Fruit fly (Drosophila melanogaster) whole organism, embryonic: ENCODE measurements around the gene AstC.

Experiments used
- CG11456 ChIP-seq: fragments of 200-800 bp; sonication (Bioruptor generic); IDR thresholded peaks from 3 replicates; pipeline ENCODE4 v1.3.6; 2022; ENCODE audit warnings: missing biosample characterization, missing genetic modification characterization
- CG12391 ChIP-seq: fragments of 200-800 bp; sonication (Bioruptor generic); optimal IDR thresholded peaks from 3 replicates; lab custom pipeline; 2018; ENCODE audit warnings: missing biosample characterization, mild to moderate bottlenecking, missing genetic modification characterization, moderate library complexity
- CG12659 ChIP-seq: fragments of 200-800 bp; sonication (Bioruptor generic); optimal IDR thresholded peaks from 3 replicates; lab custom pipeline; 2017; ENCODE audit warnings: mild to moderate bottlenecking, missing biosample characterization, missing genetic modification reagents, missing genetic modification characterization
- CG14667 ChIP-seq: fragments of 200-800 bp; sonication (Bioruptor generic); IDR thresholded peaks from 2 replicates; pipeline ENCODE4 v1.3.6; 2022; ENCODE audit warnings: missing biosample characterization, missing genetic modification characterization
- CG15514 ChIP-seq: fragments of 200-800 bp; sonication (Bioruptor generic); optimal IDR thresholded peaks from 3 replicates; lab custom pipeline; 2017; ENCODE audit warnings: missing biosample characterization, missing genetic modification characterization, mild to moderate bottlenecking, moderate library complexity, missing genetic modification reagents
- CG16779 ChIP-seq: fragments of 200-800 bp; sonication (Bioruptor generic); IDR thresholded peaks from 2 replicates; pipeline ENCODE4 v1.3.6; 2022; ENCODE audit warnings: missing biosample characterization, missing genetic modification characterization
- CG17912 ChIP-seq: fragments of 200-800 bp; sonication (Bioruptor generic); optimal IDR thresholded peaks from 2 replicates; lab custom pipeline; 2018; ENCODE audit warnings: missing biosample characterization, mild to moderate bottlenecking, missing genetic modification characterization
- CG18262 ChIP-seq: fragments of 200-800 bp; optimal IDR thresholded peaks from 3 replicates; lab custom pipeline; 2019; ENCODE audit warnings: missing biosample characterization, mild to moderate bottlenecking, missing genetic modification characterization, moderate library complexity
- CG18476 ChIP-seq: fragments of 200-800 bp; sonication (Bioruptor generic); optimal IDR thresholded peaks from 2 replicates; lab custom pipeline; 2016; ENCODE audit warnings: missing biosample characterization, mild to moderate bottlenecking, missing genetic modification characterization
- CG2120 ChIP-seq: fragments of 200-800 bp; sonication (Bioruptor generic); optimal IDR thresholded peaks from 3 replicates; lab custom pipeline; 2016; ENCODE audit warnings: missing biosample characterization, missing genetic modification characterization
- CG30403 ChIP-seq: fragments of 200-800 bp; sonication (Bioruptor generic); optimal IDR thresholded peaks from 3 replicates; lab custom pipeline; 2016; ENCODE audit warnings: missing biosample characterization, missing genetic modification characterization
- CG6813 ChIP-seq: fragments of 200-800 bp; sonication (Bioruptor generic); optimal IDR thresholded peaks from 2 replicates; lab custom pipeline; 2017; ENCODE audit warnings: missing biosample characterization, missing genetic modification characterization, mild to moderate bottlenecking, moderate library complexity, missing genetic modification reagents
- CG7372 ChIP-seq: fragments of 200-800 bp; sonication (Bioruptor generic); IDR thresholded peaks from 2 replicates; pipeline ENCODE4 v1.3.6; 2022; ENCODE audit warnings: missing biosample characterization, missing genetic modification characterization
- CG7963 ChIP-seq: fragments of 200-800 bp; sonication (Bioruptor generic); IDR thresholded peaks from 3 replicates; pipeline ENCODE4 v1.3.6; 2022; ENCODE audit warnings: missing biosample characterization, missing genetic modification characterization; ENCODE audit not compliant: partially characterized antibody
- CG9932 ChIP-seq: fragments of 200-800 bp; sonication (Bioruptor generic); IDR thresholded peaks from 2 replicates; pipeline ENCODE4 v1.3.6; 2022; ENCODE audit warnings: missing biosample characterization, missing genetic modification characterization
- Doc3 ChIP-seq: fragments of 200-800 bp; sonication (Bioruptor generic); IDR thresholded peaks from 3 replicates; pipeline ENCODE4 v1.3.6; 2022; ENCODE audit warnings: missing biosample characterization, missing genetic modification characterization; ENCODE audit not compliant: partially characterized antibody
- HLH4C ChIP-seq: fragments of 200-800 bp; sonication (Bioruptor generic); IDR thresholded peaks from 3 replicates; pipeline ENCODE4 v1.3.6; 2022; ENCODE audit warnings: missing biosample characterization, missing genetic modification characterization; ENCODE audit not compliant: partially characterized antibody
- Hmr ChIP-seq: fragments of 200-800 bp; sonication (Bioruptor generic); optimal IDR thresholded peaks from 3 replicates; lab custom pipeline; 2017; ENCODE audit warnings: mild to moderate bottlenecking, missing biosample characterization, missing genetic modification reagents, missing genetic modification characterization
- MTF-1 ChIP-seq: fragments of 200-800 bp; sonication (Bioruptor generic); optimal IDR thresholded peaks from 2 replicates; lab custom pipeline; 2018; ENCODE audit warnings: missing biosample characterization, mild to moderate bottlenecking, missing genetic modification characterization, borderline replicate concordance
- Meics ChIP-seq: fragments of 200-800 bp; sonication (Bioruptor generic); optimal IDR thresholded peaks from 2 replicates; lab custom pipeline; 2017; ENCODE audit warnings: missing biosample characterization, mild to moderate bottlenecking, missing genetic modification characterization
- NFAT ChIP-seq: fragments of 200-800 bp; sonication (Bioruptor generic); IDR thresholded peaks from 2 replicates; pipeline ENCODE4 v1.3.6; 2022; ENCODE audit warnings: missing biosample characterization, missing genetic modification characterization
- Rx ChIP-seq: fragments of 200-800 bp; sonication (Bioruptor generic); IDR thresholded peaks from 2 replicates; pipeline ENCODE4 v1.3.6; 2022; ENCODE audit warnings: missing biosample characterization, missing genetic modification characterization
- Xbp1 ChIP-seq: fragments of 200-800 bp; sonication (Bioruptor generic); optimal IDR thresholded peaks from 3 replicates; lab custom pipeline; 2016; ENCODE audit warnings: missing biosample characterization, mild to moderate bottlenecking, missing genetic modification characterization
- ase ChIP-seq: fragments of 200-800 bp; sonication (Bioruptor generic); IDR thresholded peaks from 3 replicates; pipeline ENCODE4 v1.3.6; 2022; ENCODE audit warnings: missing biosample characterization, missing genetic modification characterization
- bbx ChIP-seq: fragments of 200-800 bp; sonication (Bioruptor generic); IDR thresholded peaks from 2 replicates; pipeline ENCODE4 v1.3.6; 2022; ENCODE audit warnings: missing biosample characterization, missing genetic modification characterization; ENCODE audit not compliant: partially characterized antibody
- bcd ChIP-seq: fragments of 200-800 bp; sonication (Bioruptor generic); optimal IDR thresholded peaks from 2 replicates; lab custom pipeline; 2017; ENCODE audit warnings: missing biosample characterization, mild to moderate bottlenecking, missing genetic modification characterization
- dpn ChIP-seq, 2 experiments: fragments of 200-800 bp; sonication (Bioruptor generic); optimal IDR thresholded peaks; 3 replicates each; lab custom pipeline; 2016; ENCODE audit warnings: missing biosample characterization in 2 of 2, missing genetic modification characterization in 2 of 2
- dysf ChIP-seq: fragments of 200-800 bp; sonication (Bioruptor generic); IDR thresholded peaks from 3 replicates; pipeline ENCODE4 v1.3.6; 2022; ENCODE audit warnings: missing biosample characterization, missing genetic modification characterization
- eve ChIP-seq, 2 experiments: fragments of >200 bp; optimal IDR thresholded peaks; 2 replicates each; lab custom pipeline; 2017; ENCODE audit warnings: missing biosample characterization in 2 of 2, missing genetic modification characterization in 2 of 2
- gem ChIP-seq: fragments of 200-800 bp; sonication (Bioruptor generic); optimal IDR thresholded peaks from 2 replicates; lab custom pipeline; 2019; ENCODE audit warnings: missing biosample characterization, mild to moderate bottlenecking, missing genetic modification characterization, moderate library complexity
- jigr1 ChIP-seq: fragments of 200-800 bp; sonication (Bioruptor generic); IDR thresholded peaks from 3 replicates; pipeline ENCODE4 v1.3.6; 2022; ENCODE audit warnings: missing biosample characterization, missing genetic modification characterization
- lilli ChIP-seq: fragments of 200-800 bp; sonication (Bioruptor generic); optimal IDR thresholded peaks from 3 replicates; lab custom pipeline; 2016; ENCODE audit warnings: missing biosample characterization, missing genetic modification characterization
- mld ChIP-seq: fragments of 200-800 bp; sonication (Bioruptor generic); IDR thresholded peaks from 3 replicates; pipeline ENCODE4 v1.3.6; 2022; ENCODE audit warnings: missing biosample characterization, missing genetic modification characterization; ENCODE audit not compliant: partially characterized antibody
- prd ChIP-seq, 3 experiments: fragments of >200 bp in 2 of 3; fragments of 200-800 bp in 1 of 3; sonication (Bioruptor generic) in 1 of 3; optimal IDR thresholded peaks in 2 of 3; IDR thresholded peaks in 1 of 3; 2 replicates in 2 of 3; 3 replicates in 1 of 3; pipeline versions ENCODE4 v1.3.6 to Lab custom; 2017 to 2022; ENCODE audit warnings: missing biosample characterization in 1 of 3, missing genetic modification characterization in 1 of 3
- pum ChIP-seq: fragments of 200-800 bp; sonication (Bioruptor generic); optimal IDR thresholded peaks from 2 replicates; lab custom pipeline; 2016; ENCODE audit warnings: missing biosample characterization, missing genetic modification characterization
- ranshi ChIP-seq: fragments of 200-800 bp; sonication (Bioruptor generic); IDR thresholded peaks from 2 replicates; pipeline ENCODE4 v1.3.6; 2022; ENCODE audit warnings: missing biosample characterization, missing genetic modification characterization
- row ChIP-seq: fragments of 200-800 bp; sonication (Bioruptor generic); IDR thresholded peaks from 3 replicates; pipeline ENCODE4 v1.3.6; 2022; ENCODE audit warnings: missing biosample characterization, missing genetic modification characterization
- salm ChIP-seq: fragments of 200-800 bp; sonication (Bioruptor generic); optimal IDR thresholded peaks from 2 replicates; lab custom pipeline; 2018; ENCODE audit warnings: missing biosample characterization, mild to moderate bottlenecking, missing genetic modification characterization
- scrt ChIP-seq: fragments of 200-800 bp; sonication (Bioruptor generic); optimal IDR thresholded peaks from 2 replicates; lab custom pipeline; 2018; ENCODE audit warnings: missing biosample characterization, mild to moderate bottlenecking, missing genetic modification characterization, moderate library complexity
- sd ChIP-seq: fragments of 200-800 bp; sonication (Bioruptor generic); optimal IDR thresholded peaks from 3 replicates; lab custom pipeline; 2018; ENCODE audit warnings: missing biosample characterization, mild to moderate bottlenecking, missing genetic modification characterization, moderate library complexity
- seq ChIP-seq: fragments of 200-800 bp; sonication (Bioruptor generic); IDR thresholded peaks from 2 replicates; pipeline ENCODE4 v1.3.6; 2022; ENCODE audit warnings: missing biosample characterization, missing genetic modification characterization
- slbo ChIP-seq: fragments of 200-800 bp; sonication (Bioruptor generic); IDR thresholded peaks from 2 replicates; pipeline ENCODE4 v1.3.6; 2022; ENCODE audit warnings: missing biosample characterization, missing genetic modification characterization

The AstC gene

dm6 chr2L:11086357-11086924 lies 5.2 kb upstream of the AstC start, which contains the start of gene CG16854 (continued):
- peak; percentile 18 for TF ChIP-seq Hmr (GFP tag; lab: Kevin White, UChicago)
- 0 out of 2 replicates have a peak, but pooled peaks have one; percentile 11 for TF ChIP-seq Rx (GFP tag; lab: Robert Waterston, UW)
- no peak for TF ChIP-seq prd (optimal IDR thresholded peaks at IDR 0.05; lab: Kevin White, UChicago)
- 0 out of 3 replicates have a peak, but pooled peaks have one; percentile 17 for TF ChIP-seq prd (GFP tag; IDR thresholded peaks at IDR 0.05; lab: Robert Waterston, UW)
- peak; percentile 1 for TF ChIP-seq Xbp1 (GFP tag; lab: Kevin White, UChicago)
- TF ChIP-seq scrt = peak; percentile 0
- peak; percentile 60 for TF ChIP-seq row (GFP tag; lab: Robert Waterston, UW)
- TF ChIP-seq NFAT (GFP tag; lab: Robert Waterston, UW) = peak; percentile 35; the same call in 1 of the 2 replicates
- TF ChIP-seq seq (GFP tag; lab: Robert Waterston, UW) = peak; percentile 23; the same call in 1 of the 2 replicates
- no peak for TF ChIP-seq MTF-1 (GFP tag; lab: Kevin White, UChicago)
- peak; percentile 12 for TF ChIP-seq Meics
- peak; percentile 32 for TF ChIP-seq CG15514 (GFP tag; lab: Kevin White, UChicago)
- TF ChIP-seq CG18476 (GFP tag; lab: Kevin White, UChicago) = no peak
- TF ChIP-seq CG12391 (tag; lab: Kevin White, UChicago) = peak; percentile 19
- TF ChIP-seq jigr1 (GFP tag; lab: Robert Waterston, UW) = 0 out of 3 replicates have a peak, but pooled peaks have one; percentile 19
- TF ChIP-seq CG12659 = peak; percentile 10
- TF ChIP-seq CG17912 (GFP tag; lab: Kevin White, UChicago) = no peak
- TF ChIP-seq mld (GFP tag; lab: Robert Waterston, UW) = 0 out of 3 replicates have a peak, but pooled peaks have one; percentile 28
- TF ChIP-seq sd (tag; lab: Kevin White, UChicago) = no peak
- 0 out of 3 replicates have a peak, but pooled peaks have one; percentile 8 for TF ChIP-seq ase
- peak; percentile 29 for TF ChIP-seq lilli (GFP tag; lab: Kevin White, UChicago)
- peak; percentile 34 for TF ChIP-seq gem (tag; lab: Kevin White, UChicago)
- no peak for TF ChIP-seq eve (GFP tag; optimal IDR thresholded peaks at IDR 0.05; lab: Kevin White, UChicago)
- TF ChIP-seq bcd = peak; percentile 17
- 0 out of 2 replicates have a peak, but pooled peaks have one; percentile 16 for TF ChIP-seq bbx
- 0 out of 3 replicates have a peak, but pooled peaks have one; percentile 34 for TF ChIP-seq dysf
- TF ChIP-seq CG7372 = no peak
- TF ChIP-seq CG9932 = peak; percentile 41
- TF ChIP-seq dpn (GFP tag; optimal IDR thresholded peaks at IDR 0.05; lab: Kevin White, UChicago) = peak in 1 of 2 experiments; percentile 4
- TF ChIP-seq slbo (GFP tag; lab: Robert Waterston, UW) = peak; percentile 60; the same call in 1 of the 2 replicates
- 0 out of 2 replicates have a peak, but pooled peaks have one; percentile 26 for TF ChIP-seq ranshi (GFP tag; lab: Robert Waterston, UW)
- no peak for TF ChIP-seq CG18262 (tag; lab: Kevin White, UChicago)
- peak; percentile 55; the same call in 1 of the 2 replicates for TF ChIP-seq CG16779
- TF ChIP-seq CG30403 = peak; percentile 13
- TF ChIP-seq Doc3 (GFP tag; lab: Robert Waterston, UW) = no peak
- TF ChIP-seq CG11456 (GFP tag; lab: Robert Waterston, UW) = 0 out of 3 replicates have a peak, but pooled peaks have one; percentile 7

DNA sequence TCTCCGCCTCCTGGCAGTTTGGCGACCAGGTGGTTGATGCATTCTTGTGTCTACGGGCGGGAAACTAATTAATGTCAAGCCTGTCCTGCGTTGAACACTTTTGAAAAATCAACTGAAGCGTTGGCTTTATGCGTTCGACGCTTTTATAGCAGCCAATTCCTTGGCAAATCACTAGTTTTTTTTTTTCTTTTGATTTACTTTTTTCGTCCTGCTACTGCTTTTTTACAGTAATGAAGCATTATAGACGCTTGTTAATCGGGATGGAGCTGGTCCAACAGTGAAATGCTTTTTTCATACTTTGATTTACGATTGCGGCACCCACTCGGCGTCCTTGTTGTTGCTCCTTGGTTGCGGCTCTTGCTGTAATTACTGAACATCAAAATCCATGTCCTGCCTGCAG lies 3.9 kb upstream of the AstC start, which contains the start of gene AstCC:
Gene AstCC, minus strand, starts transcription at position 101 of the 400 bp plus-strand sequence.
- TF ChIP-seq CG6813 (GFP tag; lab: Kevin White, UChicago) (no peak), HLH4C (GFP tag; lab: Robert Waterston, UW) (no peak), CG2120 (GFP tag; lab: Kevin White, UChicago) (no peak), pum (no peak), CG7963 (0 out of 3 replicates have a peak, but pooled peaks have one; percentile 19), CG14667 (GFP tag; lab: Robert Waterston, UW) (no peak), salm (tag; lab: Kevin White, UChicago) (no peak)
